Worm (Caenorhabditis elegans): ENCODE data around the gene pat-3.

The pat-3 gene

ce11 chrIII:3953235-3953634, 39.3 kb upstream of the pat-3 start (continued):
- TF ChIP-seq snpc-4 (GFP tag; optimal IDR thresholded peaks at IDR 0.05) (no peak), snpc-4 (tag; optimal IDR thresholded peaks at IDR 0.05) (peak in 1 of 4 experiments; percentile 20), ceh-91 (GFP tag; IDR thresholded peaks at IDR 0.05) (no peak), lsl-1 (GFP tag; optimal IDR thresholded peaks at IDR 0.05) (no peak), K11D2.4 (GFP tag; IDR thresholded peaks at IDR 0.05) (0 out of 2 replicates have a peak, but pooled peaks have one; percentile 60), attf-5 (GFP tag; optimal IDR thresholded peaks at IDR 0.05) (peak; percentile 79), him-1 (tag; optimal IDR thresholded peaks at IDR 0.05) (no peak), nfyb-1 (GFP tag; IDR thresholded peaks at IDR 0.05) (no peak), sdz-38 (tag; optimal IDR thresholded peaks at IDR 0.05) (no peak), attf-3 (GFP tag; conservative IDR thresholded peaks at IDR 0.05) (0 out of 2 replicates have a peak, but pooled peaks have one; percentile 29)

- TF ChIP-seq F57C9.4 (tag; optimal IDR thresholded peaks at IDR 0.05) = no peak
- TF ChIP-seq nhr-80 (tag; optimal IDR thresholded peaks at IDR 0.05) = peak; percentile 52
Observed at ce11 chrIII:3952058-3952457, 38.1 kb upstream of the pat-3 start.

- TF ChIP-seq him-1 (tag; optimal IDR thresholded peaks at IDR 0.05) = no peak
- no peak for TF ChIP-seq C06A6.2 (GFP tag; conservative IDR thresholded peaks at IDR 0.05)
- TF ChIP-seq sdz-38 (tag; optimal IDR thresholded peaks at IDR 0.05) = no peak
- no peak for TF ChIP-seq lag-1 (GFP tag; IDR thresholded peaks at IDR 0.05)
- no peak for TF ChIP-seq ama-1 (optimal IDR thresholded peaks at IDR 0.05)
- TF ChIP-seq ama-1 (GFP tag; optimal IDR thresholded peaks at IDR 0.05) = no peak
- no peak for TF ChIP-seq madf-10 (tag; optimal IDR thresholded peaks at IDR 0.05)
- TF ChIP-seq snpc-4 (GFP tag; optimal IDR thresholded peaks at IDR 0.05) = no peak
- no peak for TF ChIP-seq snpc-4 (tag; optimal IDR thresholded peaks at IDR 0.05)
- no peak for TF ChIP-seq ZK185.1 (tag; optimal IDR thresholded peaks at IDR 0.05; ENCODE audit: poor library complexity, severe bottlenecking)
- TF ChIP-seq madf-6 (GFP tag; IDR thresholded peaks at IDR 0.05) = no peak
- TF ChIP-seq nhr-27 (tag; optimal IDR thresholded peaks at IDR 0.05) = no peak
- TF ChIP-seq madf-8 (GFP tag; conservative IDR thresholded peaks at IDR 0.05) = no peak
- no peak for TF ChIP-seq attf-6 (GFP tag; IDR thresholded peaks at IDR 0.05)
- TF ChIP-seq pbrm-1 (GFP tag; IDR thresholded peaks at IDR 0.05) = no peak
- TF ChIP-seq F57C9.4 (tag; optimal IDR thresholded peaks at IDR 0.05) = no peak
- no peak for TF ChIP-seq bed-2 (GFP tag; IDR thresholded peaks at IDR 0.05)
- TF ChIP-seq hlh-26 (GFP tag; conservative IDR thresholded peaks at IDR 0.05) = no peak
Observed at ce11 chrIII:3935808-3936207, 21.9 kb upstream of the pat-3 start, which contains the start of gene npl-10. TSS of gene npl-10 (minus strand) at chrIII:3935908.

- no peak for TF ChIP-seq lir-1 (GFP tag; conservative IDR thresholded peaks at IDR 0.05)
- no peak for TF ChIP-seq nhr-80 (tag; optimal IDR thresholded peaks at IDR 0.05)
- no peak for TF ChIP-seq ama-1 (optimal IDR thresholded peaks at IDR 0.05)
- TF ChIP-seq ama-1 (GFP tag; optimal IDR thresholded peaks at IDR 0.05) = no peak
- no peak for TF ChIP-seq akir-1 (GFP tag; optimal IDR thresholded peaks at IDR 0.05)
- no peak for TF ChIP-seq mel-28 (tag; optimal IDR thresholded peaks at IDR 0.05; ENCODE audit: borderline replicate concordance)
- no peak for TF ChIP-seq him-1 (tag; optimal IDR thresholded peaks at IDR 0.05)
- TF ChIP-seq ztf-26 (tag; optimal IDR thresholded peaks at IDR 0.05) = no peak
- TF ChIP-seq lin-26 (GFP tag; IDR thresholded peaks at IDR 0.05) = no peak
Observed at ce11 chrIII:3931423-3931822, 17.5 kb upstream of the pat-3 start, which contains the start of gene F37A8.2. TSS of gene F37A8.2 (minus strand) at chrIII:3931523.

- TF ChIP-seq repo-1 (tag; optimal IDR thresholded peaks at IDR 0.05) = no peak
- TF ChIP-seq F22D6.2 (tag; optimal IDR thresholded peaks at IDR 0.05) = no peak
- no peak for TF ChIP-seq egl-44 (GFP tag; IDR thresholded peaks at IDR 0.05)
- TF ChIP-seq nhr-27 (tag; optimal IDR thresholded peaks at IDR 0.05) = no peak
- no peak for TF ChIP-seq lin-40 (tag; optimal IDR thresholded peaks at IDR 0.05)
- TF ChIP-seq dox-1 (GFP tag; IDR thresholded peaks at IDR 0.05) = no peak
- no peak for TF ChIP-seq attf-5 (GFP tag; optimal IDR thresholded peaks at IDR 0.05)
- TF ChIP-seq egrh-3 (GFP tag; IDR thresholded peaks at IDR 0.05) = no peak
- TF ChIP-seq ama-1 (optimal IDR thresholded peaks at IDR 0.05) = no peak
- TF ChIP-seq ama-1 (GFP tag; optimal IDR thresholded peaks at IDR 0.05) = no peak
- TF ChIP-seq B0261.1 (tag; optimal IDR thresholded peaks at IDR 0.05) = no peak
- TF ChIP-seq B0019.2 (GFP tag; conservative IDR thresholded peaks at IDR 0.05) = no peak
- TF ChIP-seq ztf-3 (GFP tag; optimal IDR thresholded peaks at IDR 0.05) = no peak
Observed at ce11 chrIII:3928136-3928535, 14.2 kb upstream of the pat-3 start, which contains the start of gene F37A8.1. TSS of gene F37A8.1 (plus strand) at chrIII:3928436.

Measured in whole organism, young adult.